Worm (Caenorhabditis elegans) whole organism, L4 larva: Measurements from ENCODE around the gene F36H9.5.

Experiments used
- F26F4.8 ChIP-seq: fragments of 200-800 bp; sonication (Bioruptor generic); conservative IDR thresholded peaks from 2 replicates; pipeline ENCODE4 v1.3.6; 2022; ENCODE audit warnings: missing genetic modification characterization, missing compliant biosample characterization
- T20F7.1 ChIP-seq: fragments of 200-800 bp; sonication (Bioruptor generic); optimal IDR thresholded peaks from 2 replicates; lab custom pipeline; 2018; ENCODE audit warnings: mild to moderate bottlenecking, missing genetic modification characterization, missing compliant biosample characterization
- ama-1 ChIP-seq: fragments of 150-350 bp; optimal IDR thresholded peaks from 2 replicates; lab custom pipeline; 2014; ENCODE audit warnings: inconsistent platforms, mixed read lengths
- attf-4 ChIP-seq: sonication (generic microtip); optimal IDR thresholded peaks from 3 replicates; lab custom pipeline; 2017; ENCODE audit warnings: missing biosample characterization, missing genetic modification characterization
- ceh-20 ChIP-seq: fragments of 200-800 bp; sonication (Bioruptor generic); IDR thresholded peaks from 2 replicates; pipeline ENCODE4 v1.3.6; 2022; ENCODE audit warnings: missing genetic modification reagents, missing genetic modification characterization, missing compliant biosample characterization
- ceh-62 ChIP-seq: sonication (generic microtip); optimal IDR thresholded peaks from 2 replicates; lab custom pipeline; 2017; ENCODE audit warnings: missing biosample characterization, missing genetic modification characterization
- cey-2 ChIP-seq: sonication (generic microtip); optimal IDR thresholded peaks from 3 replicates; lab custom pipeline; 2017; ENCODE audit warnings: missing genetic modification characterization, mild to moderate bottlenecking, missing compliant biosample characterization, antibody characterized with exemption, borderline replicate concordance; ENCODE audit not compliant: insufficient read depth
- daf-16 ChIP-seq, 3 experiments: sonication (generic microtip); optimal IDR thresholded peaks; 2 replicates each; lab custom pipeline; 2016 to 2017; ENCODE audit warnings: missing genetic modification characterization in 3 of 3, missing genetic modification reagents in 3 of 3, mild to moderate bottlenecking in 2 of 3, missing compliant biosample characterization in 2 of 3, missing biosample characterization in 1 of 3, moderate library complexity in 1 of 3
- dmd-6 ChIP-seq: fragments of 200-800 bp; sonication (Bioruptor generic); IDR thresholded peaks from 2 replicates; pipeline ENCODE4 v1.3.6; 2022; ENCODE audit warnings: missing genetic modification reagents, missing genetic modification characterization, missing compliant biosample characterization
- dmd-9 ChIP-seq: fragments of 200-800 bp; sonication (Bioruptor generic); IDR thresholded peaks from 2 replicates; pipeline ENCODE4 v1.3.6; 2022; ENCODE audit warnings: missing genetic modification reagents, missing genetic modification characterization, missing compliant biosample characterization
- dpl-1 ChIP-seq: fragments of 150-350 bp; optimal IDR thresholded peaks from 2 replicates; lab custom pipeline; 2014; ENCODE audit warnings: missing biosample characterization, missing genetic modification reagents, missing genetic modification characterization
- duxl-1 ChIP-seq: sonication (generic microtip); optimal IDR thresholded peaks from 2 replicates; lab custom pipeline; 2016; ENCODE audit warnings: mild to moderate bottlenecking, missing genetic modification characterization, moderate library complexity, missing compliant biosample characterization; ENCODE audit not compliant: poor library complexity
- dve-1 ChIP-seq: sonication (generic microtip); optimal IDR thresholded peaks from 2 replicates; lab custom pipeline; 2017; ENCODE audit warnings: antibody characterized with exemption, mild to moderate bottlenecking, missing genetic modification characterization, missing compliant biosample characterization; ENCODE audit not compliant: insufficient read depth
- fkh-10 ChIP-seq: fragments of 150-350 bp; optimal IDR thresholded peaks from 2 replicates; lab custom pipeline; 2014; ENCODE audit warnings: missing biosample characterization, missing genetic modification reagents, missing genetic modification characterization
- gei-8 ChIP-seq: fragments of 200-800 bp; sonication (Bioruptor generic); optimal IDR thresholded peaks from 2 replicates; lab custom pipeline; 2018; ENCODE audit warnings: mild to moderate bottlenecking, missing genetic modification characterization, missing compliant biosample characterization
- hif-1 ChIP-seq, 2 experiments: sonication (generic microtip); optimal IDR thresholded peaks; 2 replicates each; lab custom pipeline; 2016 to 2017; ENCODE audit warnings: missing compliant biosample characterization in 2 of 2, missing genetic modification characterization in 2 of 2, missing genetic modification reagents in 2 of 2, missing genotype in 2 of 2, mild to moderate bottlenecking in 1 of 2
- hlh-30 ChIP-seq: sonication (generic microtip); optimal IDR thresholded peaks from 2 replicates; lab custom pipeline; 2017; ENCODE audit warnings: antibody characterized with exemption, mild to moderate bottlenecking, missing genetic modification characterization, missing compliant biosample characterization; ENCODE audit not compliant: insufficient read depth
- hmg-1.1 ChIP-seq: fragments of 200-800 bp; sonication (Bioruptor generic); IDR thresholded peaks from 2 replicates; pipeline ENCODE4 v1.3.6; 2022; ENCODE audit warnings: missing genetic modification reagents, missing genetic modification characterization, missing compliant biosample characterization
- jun-1 ChIP-seq: fragments of 150-350 bp; optimal IDR thresholded peaks from 2 replicates; lab custom pipeline; 2014; ENCODE audit warnings: missing biosample characterization, missing genetic modification reagents, missing genetic modification characterization
- lim-7 ChIP-seq: fragments of 200-800 bp; sonication (Bioruptor generic); IDR thresholded peaks from 2 replicates; pipeline ENCODE4 v1.3.6; 2022; ENCODE audit warnings: missing genetic modification characterization, missing compliant biosample characterization
- lin-1 ChIP-seq: fragments of 200-800 bp; sonication (Bioruptor generic); IDR thresholded peaks from 2 replicates; pipeline ENCODE4 v1.3.6; 2022; ENCODE audit warnings: missing genetic modification reagents, missing genetic modification characterization, missing compliant biosample characterization
- lin-15B ChIP-seq: fragments of 150-350 bp; sonication (generic microtip); optimal IDR thresholded peaks from 3 replicates; lab custom pipeline; 2014; ENCODE audit warnings: missing biosample characterization, missing genetic modification characterization
- madf-9 ChIP-seq: fragments of 200-800 bp; sonication (Bioruptor generic); conservative IDR thresholded peaks from 2 replicates; pipeline ENCODE4 v1.3.6; 2022; ENCODE audit warnings: missing genetic modification reagents, missing genetic modification characterization, missing compliant biosample characterization
- mdl-1 ChIP-seq, 2 experiments: fragments of 150-350 bp in 1 of 2; sonication (generic microtip) in 1 of 2; optimal IDR thresholded peaks; 2 replicates each; lab custom pipeline; 2014 to 2017; ENCODE audit warnings: missing biosample characterization in 2 of 2, missing genetic modification characterization in 2 of 2
- mdt-29 ChIP-seq: fragments of 200-800 bp; sonication (Bioruptor generic); IDR thresholded peaks from 2 replicates; pipeline ENCODE4 v1.3.6; 2022; ENCODE audit warnings: missing genetic modification reagents, missing genetic modification characterization, missing compliant biosample characterization
- mep-1 ChIP-seq: fragments of 150-350 bp; sonication (generic microtip); optimal IDR thresholded peaks from 3 replicates; lab custom pipeline; 2014; ENCODE audit warnings: missing biosample characterization, missing genetic modification characterization
- mxl-3 ChIP-seq: fragments of 200-800 bp; sonication (Bioruptor generic); optimal IDR thresholded peaks from 2 replicates; lab custom pipeline; 2018; ENCODE audit warnings: mild to moderate bottlenecking, missing genetic modification characterization, missing compliant biosample characterization
- nhr-28 ChIP-seq: fragments of 150-350 bp; optimal IDR thresholded peaks from 2 replicates; lab custom pipeline; 2014; ENCODE audit warnings: missing biosample characterization, missing genetic modification characterization
- nhr-42 ChIP-seq: fragments of 200-800 bp; sonication (Bioruptor generic); IDR thresholded peaks from 2 replicates; pipeline ENCODE4 v1.3.6; 2022; ENCODE audit warnings: missing genetic modification characterization, missing compliant biosample characterization
- nhr-6 ChIP-seq: fragments of 150-350 bp; optimal IDR thresholded peaks from 2 replicates; lab custom pipeline; 2014; ENCODE audit warnings: missing biosample characterization, missing genetic modification characterization
- nhr-77 ChIP-seq: fragments of 150-350 bp; optimal IDR thresholded peaks from 2 replicates; lab custom pipeline; 2014; ENCODE audit warnings: missing biosample characterization, missing genetic modification characterization
- pha-4 ChIP-seq, 2 experiments: fragments of 150-350 bp in 1 of 2; fragments of 200-800 bp in 1 of 2; sonication (Bioruptor generic) in 1 of 2; IDR thresholded peaks in 1 of 2; optimal IDR thresholded peaks in 1 of 2; 2 replicates each; pipeline versions ENCODE4 v1.3.6 to Lab custom; 2014 to 2022; ENCODE audit warnings: missing genetic modification characterization in 2 of 2, missing genetic modification reagents in 2 of 2, missing biosample characterization in 1 of 2, missing compliant biosample characterization in 1 of 2
- php-3 ChIP-seq: fragments of 200-800 bp; sonication (Bioruptor generic); IDR thresholded peaks from 2 replicates; pipeline ENCODE4 v1.3.6; 2022; ENCODE audit warnings: missing genetic modification reagents, missing genetic modification characterization, missing compliant biosample characterization
- pqm-1 ChIP-seq: sonication (generic microtip); optimal IDR thresholded peaks from 2 replicates; lab custom pipeline; 2017; ENCODE audit warnings: missing biosample characterization, missing genetic modification characterization
- rbr-2 ChIP-seq: sonication (generic microtip); optimal IDR thresholded peaks from 2 replicates; lab custom pipeline; 2016; ENCODE audit warnings: missing genotype, missing genetic modification characterization, missing compliant biosample characterization
- saeg-2 ChIP-seq: fragments of 200-800 bp; sonication (Bioruptor generic); IDR thresholded peaks from 2 replicates; pipeline ENCODE4 v1.3.6; 2022; ENCODE audit warnings: missing genetic modification reagents, missing genetic modification characterization, missing compliant biosample characterization
- zag-1 ChIP-seq: fragments of 150-350 bp; optimal IDR thresholded peaks from 2 replicates; lab custom pipeline; 2014; ENCODE audit warnings: missing biosample characterization, missing genetic modification characterization
- zfp-3 ChIP-seq: fragments of 200-800 bp; sonication (Bioruptor generic); conservative IDR thresholded peaks from 2 replicates; pipeline ENCODE4 v1.3.6; 2022; ENCODE audit warnings: missing genetic modification reagents, missing genetic modification characterization, missing compliant biosample characterization
- ztf-11 ChIP-seq: fragments of 150-350 bp; optimal IDR thresholded peaks from 2 replicates; lab custom pipeline; 2014; ENCODE audit warnings: missing biosample characterization, missing genetic modification characterization

The F36H9.5 gene

ce11 chrV:1743205-1743870, 38.5 kb downstream of the F36H9.5 start, which contains the start of gene nhr-256 (continued):
- TF ChIP-seq dmd-6 (peak; percentile 90), zag-1 (tag; lab: Kevin White, UChicago) (no peak), mxl-3 (peak; percentile 67), madf-9 (0 out of 2 replicates have a peak, but pooled peaks have one; percentile 22), pqm-1 (tag; lab: Kevin White, UChicago) (peak; percentile 72), hlh-30 (tag; lab: Kevin White, UChicago) (peak; percentile 74), php-3 (GFP tag; lab: Robert Waterston, UW) (peak; percentile 83), gei-8 (GFP tag; lab: Kevin White, UChicago) (peak; percentile 8), dmd-9 (GFP tag; lab: Robert Waterston, UW) (no peak), zfp-3 (GFP tag; lab: Robert Waterston, UW) (no peak), daf-16 (GFP tag; optimal IDR thresholded peaks at IDR 0.05; lab: Kevin White, UChicago) (peak in 1 of 2 experiments; percentile 27), daf-16 (tag; optimal IDR thresholded peaks at IDR 0.05; lab: Kevin White, UChicago) (peak; percentile 85), nhr-28 (peak; percentile 100), pha-4 (GFP tag; IDR thresholded peaks at IDR 0.05; lab: Robert Waterston, UW) (peak; percentile 61; the same call in 1 of the 2 replicates), pha-4 (tag; optimal IDR thresholded peaks at IDR 0.05; lab: Kevin White, UChicago) (peak; percentile 78), ztf-11 (tag; lab: Kevin White, UChicago) (no peak), mdl-1 (tag; optimal IDR thresholded peaks at IDR 0.05; lab: Kevin White, UChicago) (peak in 1 of 2 experiments; percentile 81), lin-1 (GFP tag; lab: Robert Waterston, UW) (peak; percentile 81), hmg-1.1 (GFP tag; lab: Robert Waterston, UW) (peak; percentile 70), duxl-1 (tag; lab: Kevin White, UChicago) (no peak), dpl-1 (GFP tag; lab: Kevin White, UChicago) (peak; percentile 44), nhr-77 (tag; lab: Kevin White, UChicago) (peak; percentile 87), T20F7.1 (peak; percentile 59), jun-1 (peak; percentile 5), lin-15B (no peak), mep-1 (no peak), cey-2 (peak; percentile 76), mdt-29 (GFP tag; lab: Robert Waterston, UW) (no peak), nhr-42 (GFP tag; lab: Robert Waterston, UW) (no peak), saeg-2 (GFP tag; lab: Robert Waterston, UW) (no peak), ceh-20 (GFP tag; lab: Robert Waterston, UW) (0 out of 2 replicates have a peak, but pooled peaks have one; percentile 49)

ce11 chrV:1741074-1741473, 40.7 kb downstream of the F36H9.5 start, which contains the start of gene srab-25:
Gene srab-25 (minus strand): TSS chrV:1741174.
- TF ChIP-seq T20F7.1 (no peak), fkh-10 (no peak), dmd-6 (no peak), hif-1 (tag; optimal IDR thresholded peaks at IDR 0.05; lab: Kevin White, UChicago) (no peak), attf-4 (tag; lab: Kevin White, UChicago) (no peak), rbr-2 (no peak), lim-7 (GFP tag; lab: Robert Waterston, UW) (no peak), nhr-77 (tag; lab: Kevin White, UChicago) (no peak), nhr-6 (tag; lab: Kevin White, UChicago) (no peak), dmd-9 (GFP tag; lab: Robert Waterston, UW) (no peak)
- TF ChIP-seq, all 104 proteins: peak for 0

- TF ChIP-seq attf-4 (tag; lab: Kevin White, UChicago) (no peak), F26F4.8 (GFP tag; lab: Robert Waterston, UW) (no peak), gei-8 (GFP tag; lab: Kevin White, UChicago) (no peak), dve-1 (tag; lab: Kevin White, UChicago) (no peak), ama-1 (lab: Kevin White, UChicago) (no peak), ceh-62 (no peak), nhr-77 (tag; lab: Kevin White, UChicago) (no peak), daf-16 (GFP tag; optimal IDR thresholded peaks at IDR 0.05; lab: Kevin White, UChicago) (no peak), daf-16 (tag; optimal IDR thresholded peaks at IDR 0.05; lab: Kevin White, UChicago) (no peak)
Measured at ce11 chrV:1734569-1734968, 47.3 kb downstream of the F36H9.5 start, which contains the start of gene str-160. Gene str-160 (plus strand): TSS chrV:1734869.
